Worm (Caenorhabditis elegans) whole organism, L2 larva: ENCODE measurements around the gene ZK418.7.

Source experiments
- C34F6.9 ChIP-seq: fragments of 150-350 bp; optimal IDR thresholded peaks from 2 replicates; lab custom pipeline; 2014; ENCODE audit warnings: missing biosample characterization, missing genetic modification characterization
- F13H6.1 ChIP-seq: sonication (generic microtip); optimal IDR thresholded peaks from 2 replicates; lab custom pipeline; 2016; ENCODE audit warnings: missing genetic modification characterization, missing compliant biosample characterization
- R02D3.7 ChIP-seq: fragments of 150-350 bp; optimal IDR thresholded peaks from 2 replicates; lab custom pipeline; 2014; ENCODE audit warnings: missing biosample characterization, missing genetic modification characterization
- Y55F3AM.14 ChIP-seq: fragments of 200-800 bp; sonication (Bioruptor generic); optimal IDR thresholded peaks from 2 replicates; lab custom pipeline; 2018; ENCODE audit warnings: mild to moderate bottlenecking, missing genetic modification characterization, missing compliant biosample characterization
- ZK546.5 ChIP-seq: sonication (generic microtip); optimal IDR thresholded peaks from 2 replicates; lab custom pipeline; 2017; ENCODE audit warnings: missing biosample characterization, missing genetic modification characterization
- alr-1 ChIP-seq: fragments of 150-350 bp; optimal IDR thresholded peaks from 2 replicates; lab custom pipeline; 2014; ENCODE audit warnings: missing biosample characterization, missing genetic modification characterization
- aly-2 ChIP-seq: fragments of 150-350 bp; optimal IDR thresholded peaks from 2 replicates; lab custom pipeline; 2014; ENCODE audit warnings: missing biosample characterization, missing genetic modification characterization
- ceh-16 ChIP-seq: fragments of 150-350 bp; optimal IDR thresholded peaks from 2 replicates; lab custom pipeline; 2014; ENCODE audit warnings: missing biosample characterization, missing genetic modification characterization
- ceh-82 ChIP-seq: fragments of 150-350 bp; optimal IDR thresholded peaks from 2 replicates; lab custom pipeline; 2014; ENCODE audit warnings: missing biosample characterization, missing genetic modification characterization
- crh-2 ChIP-seq: sonication (generic microtip); optimal IDR thresholded peaks from 2 replicates; lab custom pipeline; 2017; ENCODE audit warnings: missing biosample characterization, missing genetic modification characterization
- dmd-4 ChIP-seq: sonication (generic microtip); optimal IDR thresholded peaks from 2 replicates; lab custom pipeline; 2017; ENCODE audit warnings: missing biosample characterization, missing genetic modification characterization
- egl-27 ChIP-seq: sonication (generic microtip); optimal IDR thresholded peaks from 3 replicates; lab custom pipeline; 2017; ENCODE audit warnings: missing biosample characterization, missing genetic modification reagents, missing genetic modification characterization
- elt-3 ChIP-seq: sonication (generic microtip); optimal IDR thresholded peaks from 2 replicates; lab custom pipeline; 2017; ENCODE audit warnings: missing biosample characterization, missing genetic modification characterization
- gmeb-1 ChIP-seq: fragments of 150-350 bp; optimal IDR thresholded peaks from 2 replicates; lab custom pipeline; 2014; ENCODE audit warnings: missing biosample characterization, missing genetic modification characterization
- lin-13 ChIP-seq: fragments of 150-350 bp; optimal IDR thresholded peaks from 2 replicates; lab custom pipeline; 2014; ENCODE audit warnings: missing biosample characterization, missing genetic modification reagents, missing genetic modification characterization
- lin-39 ChIP-seq: fragments of 150-350 bp; optimal IDR thresholded peaks from 2 replicates; lab custom pipeline; 2014; ENCODE audit warnings: missing biosample characterization, missing genetic modification reagents, missing genetic modification characterization
- lsy-2 ChIP-seq, 2 experiments: fragments of 150-350 bp in 1 of 2; sonication (generic microtip) in 1 of 2; optimal IDR thresholded peaks; 2 replicates each; lab custom pipeline; 2014 to 2017; ENCODE audit warnings: missing biosample characterization in 2 of 2, missing genetic modification characterization in 2 of 2
- mab-5 ChIP-seq: fragments of 150-350 bp; optimal IDR thresholded peaks from 2 replicates; lab custom pipeline; 2014; ENCODE audit warnings: missing biosample characterization, missing genetic modification characterization
- mbf-1 ChIP-seq: sonication (generic microtip); optimal IDR thresholded peaks from 2 replicates; lab custom pipeline; 2017; ENCODE audit warnings: missing biosample characterization, missing genetic modification characterization
- mdl-1 ChIP-seq, 2 experiments: fragments of 150-350 bp in 1 of 2; sonication (generic microtip) in 1 of 2; optimal IDR thresholded peaks; 2 replicates each; lab custom pipeline; 2017; ENCODE audit warnings: missing biosample characterization in 2 of 2, missing genetic modification characterization in 2 of 2
- nhr-10 ChIP-seq: sonication (generic microtip); optimal IDR thresholded peaks from 2 replicates; lab custom pipeline; 2017; ENCODE audit warnings: missing biosample characterization, missing genetic modification characterization
- nhr-11 ChIP-seq: fragments of 150-350 bp; optimal IDR thresholded peaks from 2 replicates; lab custom pipeline; 2014; ENCODE audit warnings: missing biosample characterization, missing genetic modification characterization
- nhr-12 ChIP-seq: fragments of 150-350 bp; optimal IDR thresholded peaks from 2 replicates; lab custom pipeline; 2014; ENCODE audit warnings: missing biosample characterization, missing genetic modification characterization
- nhr-129 ChIP-seq: fragments of 150-350 bp; optimal IDR thresholded peaks from 2 replicates; lab custom pipeline; 2014; ENCODE audit warnings: missing biosample characterization, missing genetic modification characterization
- nhr-21 ChIP-seq: fragments of 150-350 bp; optimal IDR thresholded peaks from 2 replicates; lab custom pipeline; 2014; ENCODE audit warnings: missing biosample characterization, missing genetic modification characterization
- nhr-23 ChIP-seq: fragments of 150-350 bp; optimal IDR thresholded peaks from 2 replicates; lab custom pipeline; 2014; ENCODE audit warnings: missing biosample characterization, missing genetic modification reagents, missing genetic modification characterization
- nhr-237 ChIP-seq: fragments of 150-350 bp; optimal IDR thresholded peaks from 2 replicates; lab custom pipeline; 2014; ENCODE audit warnings: missing biosample characterization, missing genetic modification characterization
- nhr-25 ChIP-seq: fragments of 150-350 bp; sonication (generic microtip); optimal IDR thresholded peaks from 3 replicates; lab custom pipeline; 2014; ENCODE audit warnings: missing biosample characterization, missing genetic modification characterization
- nhr-6 ChIP-seq: fragments of 150-350 bp; optimal IDR thresholded peaks from 2 replicates; lab custom pipeline; 2014; ENCODE audit warnings: missing biosample characterization, missing genetic modification characterization
- peb-1 ChIP-seq: fragments of 150-350 bp; optimal IDR thresholded peaks from 2 replicates; lab custom pipeline; 2014; ENCODE audit warnings: missing biosample characterization, missing genetic modification characterization
- sem-4 ChIP-seq: fragments of 150-350 bp; optimal IDR thresholded peaks from 2 replicates; lab custom pipeline; 2014; ENCODE audit warnings: missing biosample characterization, missing genetic modification reagents, missing genetic modification characterization
- skn-1 ChIP-seq: sonication (generic microtip); optimal IDR thresholded peaks from 2 replicates; lab custom pipeline; 2017; ENCODE audit warnings: missing biosample characterization, missing genetic modification characterization
- sma-3 ChIP-seq: sonication (generic microtip); optimal IDR thresholded peaks from 2 replicates; lab custom pipeline; 2016; ENCODE audit warnings: missing genetic modification reagents, missing genetic modification characterization, missing compliant biosample characterization
- sma-9 ChIP-seq, 2 experiments: fragments of 150-350 bp in 1 of 2; sonication (generic microtip) in 1 of 2; optimal IDR thresholded peaks; 2 replicates each; lab custom pipeline; 2014 to 2016; ENCODE audit warnings: missing genetic modification characterization in 2 of 2, mild to moderate bottlenecking in 1 of 2, missing biosample characterization in 1 of 2, missing compliant biosample characterization in 1 of 2, missing genetic modification reagents in 1 of 2, moderate library complexity in 1 of 2
- snpc-4 ChIP-seq: fragments of 150-350 bp; optimal IDR thresholded peaks from 2 replicates; lab custom pipeline; 2014; ENCODE audit warnings: missing biosample characterization, missing genetic modification characterization
- unc-39 ChIP-seq: fragments of 150-350 bp; optimal IDR thresholded peaks from 2 replicates; lab custom pipeline; 2014; ENCODE audit warnings: missing biosample characterization, missing genetic modification characterization
- unc-55 ChIP-seq: fragments of 150-350 bp; sonication (generic microtip); optimal IDR thresholded peaks from 3 replicates; lab custom pipeline; 2014; ENCODE audit warnings: missing biosample characterization, missing genetic modification reagents, missing genetic modification characterization
- unc-62 ChIP-seq: fragments of 150-350 bp; optimal IDR thresholded peaks from 2 replicates; lab custom pipeline; 2014; ENCODE audit warnings: missing biosample characterization, missing genetic modification reagents, missing genetic modification characterization
- zag-1 ChIP-seq: fragments of 150-350 bp; optimal IDR thresholded peaks from 2 replicates; lab custom pipeline; 2014; ENCODE audit warnings: missing biosample characterization, missing genetic modification characterization
- ztf-1 ChIP-seq: fragments of 200-800 bp; sonication (Bioruptor generic); conservative IDR thresholded peaks from 2 replicates; pipeline ENCODE4 v1.3.6; 2022; ENCODE audit warnings: missing genetic modification characterization, missing compliant biosample characterization
- ztf-11 ChIP-seq: sonication (generic microtip); optimal IDR thresholded peaks from 2 replicates; lab custom pipeline; 2017; ENCODE audit warnings: missing biosample characterization, missing genetic modification characterization
- ztf-4 ChIP-seq: fragments of 150-350 bp; optimal IDR thresholded peaks from 2 replicates; lab custom pipeline; 2014; ENCODE audit warnings: missing biosample characterization, missing genetic modification characterization

ZK418.7 gene

DNA sequence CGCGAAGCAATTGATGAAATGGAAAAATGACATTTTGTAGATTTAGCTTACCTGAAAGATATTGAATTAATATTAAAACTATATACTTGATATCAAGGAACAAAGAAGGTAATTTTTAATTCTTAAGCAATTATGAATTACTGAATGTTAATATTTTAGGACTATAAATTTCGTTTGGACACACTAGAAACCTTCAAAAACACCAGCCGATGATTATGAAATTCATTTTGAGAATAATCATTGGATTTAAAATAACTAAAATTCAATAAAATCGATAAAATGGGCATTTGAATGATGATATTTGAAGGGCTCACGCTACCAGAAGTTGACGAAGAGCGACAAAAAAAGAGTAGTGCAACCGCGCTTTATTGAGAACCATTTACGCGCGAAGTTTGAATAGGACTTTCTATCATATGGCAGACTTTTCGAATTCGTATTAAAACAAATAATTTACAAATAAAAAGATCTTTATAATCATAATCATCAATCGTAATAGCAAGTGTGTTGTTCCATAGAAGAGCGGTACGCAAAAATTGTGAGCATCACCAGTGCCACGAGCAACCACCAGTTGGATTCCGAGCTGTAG lies 6.7 kb downstream of the ZK418.7 start, which contains the start of gene ZK418.5:
ZK418.5 (minus strand) TSS at position 51 of the 586 bp plus-strand sequence.
- TF ChIP-seq sem-4 (tag; lab: Kevin White, UChicago) = no peak
- TF ChIP-seq nhr-12 (tag; lab: Kevin White, UChicago) = no peak
- TF ChIP-seq lin-39 (tag; lab: Kevin White, UChicago) = no peak
- no peak for TF ChIP-seq aly-2 (tag; lab: Kevin White, UChicago)
- TF ChIP-seq crh-2 (tag; lab: Kevin White, UChicago) = peak; percentile 49
- TF ChIP-seq lin-13 (GFP tag; lab: Kevin White, UChicago) = peak; percentile 45
- TF ChIP-seq nhr-21 (tag; lab: Kevin White, UChicago) = no peak
- peak; percentile 55 for TF ChIP-seq nhr-129 (tag; lab: Kevin White, UChicago)
- no peak for TF ChIP-seq nhr-6
- TF ChIP-seq egl-27 (tag; lab: Kevin White, UChicago) = peak; percentile 3
- TF ChIP-seq ztf-1 (GFP tag; lab: Robert Waterston, UW) = no peak
- no peak for TF ChIP-seq mdl-1 (tag; optimal IDR thresholded peaks at IDR 0.05; lab: Kevin White, UChicago)
- TF ChIP-seq ZK546.5 = no peak
- peak; percentile 56 for TF ChIP-seq C34F6.9
- no peak for TF ChIP-seq F13H6.1 (tag; lab: Kevin White, UChicago)
- no peak for TF ChIP-seq ceh-82 (tag; lab: Kevin White, UChicago)
- peak; percentile 70 for TF ChIP-seq unc-55 (GFP tag; lab: Kevin White, UChicago)
- TF ChIP-seq nhr-11 = no peak
- TF ChIP-seq mab-5 (tag; lab: Kevin White, UChicago) = peak; percentile 25
- TF ChIP-seq sma-9 (GFP tag; optimal IDR thresholded peaks at IDR 0.05; lab: Kevin White, UChicago) = peak; percentile 28
- no peak for TF ChIP-seq sma-9 (tag; optimal IDR thresholded peaks at IDR 0.05; lab: Kevin White, UChicago)
- TF ChIP-seq skn-1 (tag; lab: Kevin White, UChicago) = peak; percentile 28
- TF ChIP-seq dmd-4 (tag; lab: Kevin White, UChicago) = no peak
- TF ChIP-seq gmeb-1 (tag; lab: Kevin White, UChicago) = peak; percentile 97
- no peak for TF ChIP-seq peb-1
- TF ChIP-seq nhr-237 (tag; lab: Kevin White, UChicago) = no peak
- TF ChIP-seq ceh-16 (tag; lab: Kevin White, UChicago) = no peak
- TF ChIP-seq nhr-25 (tag; lab: Kevin White, UChicago) = no peak
- TF ChIP-seq sma-3 = peak; percentile 41
- no peak for TF ChIP-seq nhr-23 (tag; lab: Kevin White, UChicago)
- TF ChIP-seq unc-39 (tag; lab: Kevin White, UChicago) = no peak
- TF ChIP-seq elt-3 (tag; lab: Kevin White, UChicago) = no peak
- TF ChIP-seq lsy-2 (tag; optimal IDR thresholded peaks at IDR 0.05; lab: Kevin White, UChicago) = peak; percentile 30 to 77
- TF ChIP-seq R02D3.7 (tag; lab: Kevin White, UChicago) = no peak
- TF ChIP-seq nhr-10 (tag; lab: Kevin White, UChicago) = no peak
- TF ChIP-seq snpc-4 (tag; lab: Kevin White, UChicago) = no peak
- TF ChIP-seq alr-1 = no peak
- no peak for TF ChIP-seq mbf-1
- no peak for TF ChIP-seq zag-1 (tag; lab: Kevin White, UChicago)
- TF ChIP-seq ztf-11 = no peak
- no peak for TF ChIP-seq ztf-4
- TF ChIP-seq unc-62 (GFP tag; lab: Kevin White, UChicago) = no peak

DNA sequence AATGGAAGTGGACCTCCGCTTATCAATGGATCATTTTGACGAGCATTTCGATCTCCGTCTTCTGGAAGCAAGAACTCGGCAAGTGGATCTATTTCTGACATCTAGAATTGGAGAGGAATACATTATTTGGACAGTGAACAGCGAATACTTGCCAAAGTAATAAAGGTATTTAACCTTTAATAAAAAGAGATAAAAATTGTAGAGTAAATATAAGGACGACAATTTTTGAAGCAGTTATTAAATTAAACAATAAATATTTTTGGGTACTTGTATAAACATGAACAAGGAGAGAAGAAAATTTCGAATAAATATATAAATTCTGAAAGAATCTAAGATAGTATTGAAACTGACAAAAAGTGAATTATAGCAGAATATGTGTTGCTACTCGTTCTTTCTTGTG lies 8.1 kb downstream of the ZK418.7 start, which contains the start of gene lin-37:
lin-37 (minus strand) TSS at position 101 of the 400 bp plus-strand sequence.
- TF ChIP-seq alr-1 (no peak), unc-39 (tag; lab: Kevin White, UChicago) (no peak), egl-27 (tag; lab: Kevin White, UChicago) (no peak), Y55F3AM.14 (GFP tag; lab: Kevin White, UChicago) (no peak), crh-2 (tag; lab: Kevin White, UChicago) (no peak)
